Worm (Caenorhabditis elegans) whole organism, midembryonic: ENCODE measurements around the gene gpx-4.

ENCODE experiments used
- T22C8.4 ChIP-seq: fragments of 200-800 bp; sonication (Bioruptor generic); IDR thresholded peaks from 2 replicates; pipeline ENCODE4 v1.3.6; 2022; ENCODE audit warnings: missing genetic modification characterization, missing compliant biosample characterization
- cog-1 ChIP-seq: sonication (generic microtip); optimal IDR thresholded peaks from 2 replicates; lab custom pipeline; 2016; ENCODE audit warnings: missing genetic modification characterization, missing compliant biosample characterization
- flt-1 ChIP-seq: fragments of 200-800 bp; sonication (Bioruptor generic); IDR thresholded peaks from 2 replicates; pipeline ENCODE4 v1.3.6; 2022; ENCODE audit warnings: missing genetic modification characterization, missing compliant biosample characterization
- klf-2 ChIP-seq: fragments of 200-800 bp; sonication (Bioruptor generic); conservative IDR thresholded peaks from 2 replicates; pipeline ENCODE4 v1.3.6; 2022; ENCODE audit warnings: missing genetic modification reagents, missing genetic modification characterization, missing compliant biosample characterization
- med-1 ChIP-seq: sonication (generic microtip); optimal IDR thresholded peaks from 2 replicates; lab custom pipeline; 2017; ENCODE audit warnings: missing genetic modification characterization, mild to moderate bottlenecking, missing compliant biosample characterization, antibody characterized with exemption, missing genetic modification reagents; ENCODE audit not compliant: insufficient read depth
- ref-1 ChIP-seq: fragments of 200-800 bp; sonication (Bioruptor generic); conservative IDR thresholded peaks from 2 replicates; pipeline ENCODE4 v1.3.6; 2022; ENCODE audit warnings: missing genetic modification reagents, missing genetic modification characterization, missing compliant biosample characterization
- tab-1 ChIP-seq: fragments of 200-800 bp; sonication (Bioruptor generic); IDR thresholded peaks from 2 replicates; pipeline ENCODE4 v1.3.6; 2022; ENCODE audit warnings: missing genetic modification characterization, missing compliant biosample characterization
- ztf-23 ChIP-seq: fragments of 200-800 bp; sonication (Bioruptor generic); IDR thresholded peaks from 2 replicates; pipeline ENCODE4 v1.3.6; 2022; ENCODE audit warnings: missing genetic modification reagents, missing genetic modification characterization, missing compliant biosample characterization
- ztf-29 ChIP-seq: fragments of 200-800 bp; sonication (Bioruptor generic); IDR thresholded peaks from 2 replicates; pipeline ENCODE4 v1.3.6; 2022; ENCODE audit warnings: missing genetic modification reagents, missing genetic modification characterization, missing compliant biosample characterization

gpx-4 gene

DNA sequence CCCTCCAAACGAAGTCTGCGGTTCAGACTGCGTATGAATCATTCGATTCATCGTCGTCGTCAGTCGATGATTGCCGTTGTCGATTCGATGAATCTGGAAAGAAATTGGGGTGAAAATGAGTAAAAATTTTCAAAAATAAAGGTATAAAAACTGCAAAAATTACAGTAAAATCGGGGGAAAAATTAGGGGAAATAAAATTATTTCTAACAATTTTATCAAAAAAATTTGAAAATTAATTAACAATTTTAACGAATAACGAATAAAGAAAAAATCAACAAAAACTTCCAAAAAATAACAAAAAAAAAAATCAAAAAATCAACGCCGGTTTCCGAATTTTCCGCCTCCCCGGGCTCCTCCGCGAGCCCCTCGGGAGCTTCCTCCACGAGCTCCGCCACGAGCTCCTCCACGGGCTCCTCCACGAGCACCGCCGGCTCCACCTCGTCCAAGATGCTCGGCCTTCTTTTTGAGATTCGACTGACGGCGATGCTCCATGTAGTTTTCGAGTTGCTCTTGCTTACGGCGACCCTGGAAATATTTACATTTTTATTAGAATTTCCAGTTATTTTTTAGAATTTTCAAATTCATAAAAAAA lies 14.0 kb upstream of the gpx-4 start, which contains the start of gene egrh-3:
TSS of gene egrh-3 (minus strand) at position 51 of the 592 bp plus-strand sequence.
- TF ChIP-seq ztf-23 (GFP tag; lab: Robert Waterston, UW) (no peak), med-1 (no peak), cog-1 (tag; lab: Kevin White, UChicago) (no peak), T22C8.4 (GFP tag; lab: Robert Waterston, UW) (no peak), tab-1 (no peak), klf-2 (no peak), ztf-29 (GFP tag; lab: Robert Waterston, UW) (no peak), ref-1 (GFP tag; lab: Robert Waterston, UW) (no peak), flt-1 (GFP tag; lab: Robert Waterston, UW) (no peak)

DNA sequence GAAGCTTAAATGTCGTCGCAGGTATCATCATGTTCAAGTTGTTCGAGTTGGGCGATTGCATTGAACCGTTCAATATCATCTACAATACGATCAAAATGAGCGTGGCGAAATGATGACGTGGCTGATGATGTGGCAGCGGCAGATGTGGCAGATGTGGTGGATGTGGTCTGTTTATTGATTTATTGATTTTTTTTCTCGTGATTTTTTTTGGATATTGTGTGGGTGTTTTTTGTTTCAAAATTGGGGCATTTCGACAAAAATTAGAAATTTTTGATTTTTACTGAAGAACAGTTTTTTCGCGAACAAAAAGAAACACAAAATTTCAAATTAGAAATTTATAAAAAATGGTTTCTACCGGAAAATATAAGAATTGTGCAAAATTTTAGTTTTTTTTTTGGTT lies 5.5 kb upstream of the gpx-4 start:
- TF ChIP-seq cog-1 (tag; lab: Kevin White, UChicago) (no peak), T22C8.4 (GFP tag; lab: Robert Waterston, UW) (peak; percentile 70), ztf-29 (GFP tag; lab: Robert Waterston, UW) (no peak)

DNA sequence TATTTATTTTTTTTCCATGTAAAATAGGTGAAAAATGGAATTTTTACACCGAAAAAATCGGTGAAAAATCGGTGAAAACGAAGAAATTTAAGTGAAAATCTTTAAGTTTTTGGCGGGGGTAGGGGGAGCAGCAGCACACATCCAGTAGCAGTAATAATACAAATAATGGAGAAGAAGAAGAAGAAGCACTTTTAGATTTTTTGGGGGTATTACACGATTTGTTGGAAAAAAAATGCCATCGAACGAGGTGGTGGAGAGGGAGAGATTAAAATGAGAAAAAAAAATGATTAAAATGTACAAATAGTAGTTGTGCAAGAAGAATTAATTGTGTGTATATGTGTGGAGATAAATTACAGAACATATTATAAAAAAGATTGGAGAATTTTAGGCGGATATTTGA lies 3.3 kb upstream of the gpx-4 start:
- no peak for TF ChIP-seq ztf-23 (GFP tag; lab: Robert Waterston, UW)
- TF ChIP-seq ztf-29 (GFP tag; lab: Robert Waterston, UW): no peak
- no peak for TF ChIP-seq T22C8.4 (GFP tag; lab: Robert Waterston, UW)
- no peak for TF ChIP-seq klf-2
- TF ChIP-seq ref-1 (GFP tag; lab: Robert Waterston, UW): no peak
- no peak for TF ChIP-seq med-1
- no peak for TF ChIP-seq flt-1 (GFP tag; lab: Robert Waterston, UW)
- TF ChIP-seq tab-1: no peak
- TF ChIP-seq cog-1 (tag; lab: Kevin White, UChicago): no peak

DNA sequence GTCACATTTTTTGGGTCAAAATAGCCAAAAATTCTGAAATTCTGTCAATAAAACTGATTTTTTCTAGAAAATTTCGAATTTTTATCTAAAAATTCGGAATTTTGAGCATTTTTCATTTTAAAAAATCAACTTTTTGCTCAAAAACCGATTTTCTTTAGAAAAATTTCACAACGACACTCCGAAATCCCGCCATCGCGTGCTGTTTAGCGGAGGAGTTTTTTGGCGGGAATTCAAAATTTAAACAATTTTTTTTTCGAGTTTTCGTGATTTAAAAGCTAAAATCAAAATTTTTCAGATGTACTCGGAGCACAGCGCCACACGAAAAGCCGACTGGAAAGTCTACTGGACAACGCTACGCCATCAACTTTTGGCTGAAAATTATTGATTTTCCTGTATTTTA lies 2.9 kb upstream of the gpx-4 start:
- TF ChIP-seq med-1 (no peak), ref-1 (GFP tag; lab: Robert Waterston, UW) (no peak), ztf-29 (GFP tag; lab: Robert Waterston, UW) (no peak), klf-2 (no peak), tab-1 (no peak), ztf-23 (GFP tag; lab: Robert Waterston, UW) (no peak), cog-1 (tag; lab: Kevin White, UChicago) (no peak), flt-1 (GFP tag; lab: Robert Waterston, UW) (no peak), T22C8.4 (GFP tag; lab: Robert Waterston, UW) (no peak)

DNA sequence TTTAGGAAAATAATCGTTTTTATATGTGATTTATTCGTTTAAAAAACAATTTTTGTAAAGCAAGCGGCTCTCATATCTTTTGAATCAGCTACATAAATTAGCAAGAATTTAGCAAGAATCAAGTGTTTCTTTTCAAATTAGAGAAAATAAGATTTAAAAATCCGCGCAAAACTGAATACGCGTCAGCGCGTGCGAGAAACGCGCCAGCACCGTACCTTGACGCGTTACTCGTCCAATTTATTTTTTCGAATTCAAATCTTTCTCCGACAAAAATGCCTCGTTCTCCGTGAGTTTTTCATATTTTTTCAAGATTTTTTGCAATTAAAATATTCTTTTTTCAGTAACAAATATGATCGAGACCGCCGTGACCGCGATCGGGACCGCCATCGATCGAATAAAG lies 1.5 kb upstream of the gpx-4 start, which contains the start of gene Y94H6A.3:
TSS of gene Y94H6A.3 (plus strand) at position 232 of the 400 bp plus-strand sequence.
- TF ChIP-seq med-1: no peak
- TF ChIP-seq ref-1 (GFP tag; lab: Robert Waterston, UW): no peak
- TF ChIP-seq ztf-23 (GFP tag; lab: Robert Waterston, UW): 0 out of 2 replicates have a peak, but pooled peaks have one; percentile 54
- TF ChIP-seq T22C8.4 (GFP tag; lab: Robert Waterston, UW): no peak

DNA sequence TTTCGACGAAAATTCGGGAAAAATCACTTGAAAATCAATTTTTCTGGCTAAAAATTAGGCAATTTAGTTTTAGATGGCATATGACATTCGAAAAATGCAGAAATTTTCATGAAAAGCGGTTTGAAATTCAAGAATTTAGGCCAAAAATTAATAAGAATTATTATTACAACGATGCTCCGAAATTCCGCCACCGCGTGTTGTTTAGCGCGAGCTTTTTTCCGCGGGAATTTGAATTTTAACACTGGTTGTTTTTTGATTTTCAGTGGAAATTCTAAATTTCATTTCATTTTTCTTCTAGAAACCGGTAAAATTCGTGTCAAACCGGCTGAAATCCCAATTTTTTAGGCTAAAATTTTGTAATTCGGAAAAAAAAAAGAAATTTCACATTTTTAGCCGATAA lies 4.2 kb downstream of the gpx-4 start:
- TF ChIP-seq ref-1 (GFP tag; lab: Robert Waterston, UW) (no peak), ztf-29 (GFP tag; lab: Robert Waterston, UW) (no peak), med-1 (no peak), ztf-23 (GFP tag; lab: Robert Waterston, UW) (no peak), tab-1 (no peak), klf-2 (no peak), flt-1 (GFP tag; lab: Robert Waterston, UW) (no peak), T22C8.4 (GFP tag; lab: Robert Waterston, UW) (no peak)

DNA sequence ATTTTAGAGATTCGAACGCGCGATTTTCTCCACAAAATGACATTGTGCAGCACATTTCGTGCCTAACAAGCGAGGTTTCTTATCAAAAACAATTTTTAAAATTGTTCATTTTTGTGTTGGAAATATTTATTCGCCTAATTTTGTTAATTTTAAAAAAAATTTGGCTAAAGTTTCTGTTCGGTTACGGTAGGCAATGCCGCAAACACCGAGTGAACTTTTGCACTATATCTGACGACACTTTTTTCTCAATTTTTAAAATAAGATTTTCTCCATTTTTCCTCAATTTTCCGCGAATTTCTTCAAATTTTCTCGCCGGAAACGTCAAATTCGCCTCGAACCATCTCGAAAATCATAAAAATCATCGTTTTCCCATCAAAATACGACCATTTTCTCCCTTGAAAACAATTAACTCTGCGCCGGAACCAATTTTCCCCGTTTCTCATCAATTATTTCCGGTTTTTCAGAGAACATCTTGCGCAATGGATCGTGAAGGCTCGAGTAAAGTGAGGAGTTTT lies 8.2 kb downstream of the gpx-4 start, which contains the start of gene Y69A2AR.1:
TSS of gene Y69A2AR.1 (plus strand) at position 465 of the 515 bp plus-strand sequence.
- no peak for TF ChIP-seq tab-1
- no peak for TF ChIP-seq klf-2
- TF ChIP-seq ref-1 (GFP tag; lab: Robert Waterston, UW): no peak
- no peak for TF ChIP-seq T22C8.4 (GFP tag; lab: Robert Waterston, UW)
- TF ChIP-seq ztf-23 (GFP tag; lab: Robert Waterston, UW): no peak
- TF ChIP-seq flt-1 (GFP tag; lab: Robert Waterston, UW): no peak
- no peak for TF ChIP-seq ztf-29 (GFP tag; lab: Robert Waterston, UW)
- TF ChIP-seq cog-1 (tag; lab: Kevin White, UChicago): no peak

DNA sequence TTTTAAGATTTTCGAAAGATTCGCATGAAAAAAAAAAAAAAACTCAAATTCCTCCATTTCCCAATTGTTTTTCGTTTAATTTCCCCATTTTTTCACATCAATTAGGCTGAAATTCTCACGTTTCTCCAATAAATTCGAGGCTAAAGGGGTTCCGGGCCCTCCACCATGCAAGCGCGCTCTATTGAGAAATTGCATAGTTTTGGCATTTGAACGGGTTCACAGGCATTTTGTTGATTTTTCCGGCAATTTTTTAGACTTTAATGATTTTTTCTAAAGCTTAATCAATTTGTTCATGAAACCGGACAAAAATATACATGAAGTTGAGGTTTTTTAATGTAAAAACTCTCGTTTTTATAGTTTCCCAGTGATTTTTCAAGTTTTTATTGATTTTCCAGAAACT lies 8.7 kb downstream of the gpx-4 start:
- no peak for TF ChIP-seq klf-2
- TF ChIP-seq cog-1 (tag; lab: Kevin White, UChicago): no peak
- TF ChIP-seq ztf-29 (GFP tag; lab: Robert Waterston, UW): no peak
- TF ChIP-seq ztf-23 (GFP tag; lab: Robert Waterston, UW): peak; percentile 42; the same call in 1 of the 2 replicates

DNA sequence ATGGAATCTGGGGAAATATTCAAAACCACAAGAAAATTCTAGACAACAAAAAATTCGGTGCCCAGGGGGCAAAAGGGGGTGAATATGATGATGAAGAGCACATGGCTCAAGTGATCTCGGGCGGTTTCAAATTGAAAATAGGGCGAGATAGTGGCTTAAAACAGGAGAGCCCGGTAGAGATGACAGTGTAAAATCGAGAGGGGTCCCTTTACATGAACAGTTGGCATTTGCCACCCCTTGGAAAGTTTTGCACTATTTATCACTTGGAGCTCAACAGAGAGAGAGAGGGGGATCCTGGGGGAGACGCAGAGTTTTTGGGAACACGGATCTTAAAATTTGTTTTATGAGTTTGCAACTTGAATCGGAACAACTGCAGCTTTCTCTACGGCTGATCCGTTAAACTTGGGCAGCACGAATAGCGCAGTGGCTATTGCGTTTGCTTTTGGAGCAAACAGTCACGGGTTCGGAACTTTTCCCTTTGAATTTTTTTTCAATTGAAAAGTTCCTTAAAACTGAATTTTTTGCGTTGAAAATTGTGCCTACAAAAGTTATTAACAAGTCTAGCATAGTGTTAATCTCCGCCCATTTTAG lies 9.3 kb downstream of the gpx-4 start:
- TF ChIP-seq cog-1 (tag; lab: Kevin White, UChicago): no peak

DNA sequence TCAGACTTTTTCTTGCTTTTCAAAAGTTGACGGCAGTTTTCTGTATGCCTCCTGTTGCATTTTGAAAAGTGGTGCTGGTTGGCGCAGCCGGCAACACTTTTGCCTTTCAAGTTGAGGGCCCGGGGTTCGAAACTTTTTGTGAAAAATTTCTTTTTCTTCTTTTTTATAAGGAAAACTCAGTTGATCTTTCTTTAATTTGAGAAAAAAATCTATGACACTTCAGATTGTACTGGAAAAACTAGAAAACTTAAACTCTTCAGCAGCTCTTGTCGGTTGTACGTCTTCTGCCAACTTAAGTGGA lies 10.0 kb downstream of the gpx-4 start:
- TF ChIP-seq ref-1 (GFP tag; lab: Robert Waterston, UW) (no peak), ztf-23 (GFP tag; lab: Robert Waterston, UW) (no peak), cog-1 (tag; lab: Kevin White, UChicago) (no peak), klf-2 (no peak), flt-1 (GFP tag; lab: Robert Waterston, UW) (no peak), tab-1 (no peak), ztf-29 (GFP tag; lab: Robert Waterston, UW) (no peak), T22C8.4 (GFP tag; lab: Robert Waterston, UW) (no peak), med-1 (no peak)
